Worm (Caenorhabditis elegans) whole organism, L3 larva: ENCODE results near the gene hacd-1.

Experiments used
- ZK546.5 ChIP-seq: sonication (generic microtip); optimal IDR thresholded peaks from 2 replicates; lab custom pipeline; 2017; ENCODE audit warnings: missing biosample characterization, missing genetic modification characterization
- ceh-82 ChIP-seq: fragments of 150-350 bp; optimal IDR thresholded peaks from 2 replicates; lab custom pipeline; 2014; ENCODE audit warnings: missing biosample characterization, missing genetic modification characterization
- egl-27 ChIP-seq: sonication (generic microtip); optimal IDR thresholded peaks from 4 replicates; lab custom pipeline; 2017; ENCODE audit warnings: missing biosample characterization, missing genetic modification reagents, missing genetic modification characterization
- elt-1 ChIP-seq: fragments of 150-350 bp; optimal IDR thresholded peaks from 2 replicates; lab custom pipeline; 2014; ENCODE audit warnings: missing biosample characterization, missing genetic modification characterization
- elt-3 ChIP-seq, 3 experiments: fragments of 150-350 bp in 1 of 3; sonication (generic microtip) in 2 of 3; optimal IDR thresholded peaks; 2 replicates in 2 of 3; 4 replicates in 1 of 3; lab custom pipeline; 2014 to 2017; ENCODE audit warnings: missing biosample characterization in 3 of 3, missing genetic modification characterization in 3 of 3
- fkh-10 ChIP-seq: sonication (generic microtip); optimal IDR thresholded peaks from 2 replicates; lab custom pipeline; 2017; ENCODE audit warnings: missing biosample characterization, missing genetic modification reagents, missing genetic modification characterization
- fkh-2 ChIP-seq: fragments of 150-350 bp; optimal IDR thresholded peaks from 2 replicates; lab custom pipeline; 2014; ENCODE audit warnings: missing biosample characterization, missing genetic modification reagents, missing genetic modification characterization
- nhr-11 ChIP-seq: fragments of 150-350 bp; optimal IDR thresholded peaks from 2 replicates; lab custom pipeline; 2014; ENCODE audit warnings: missing biosample characterization, missing genetic modification characterization
- nhr-237 ChIP-seq: fragments of 150-350 bp; optimal IDR thresholded peaks from 2 replicates; lab custom pipeline; 2014; ENCODE audit warnings: missing biosample characterization, missing genetic modification characterization
- nhr-67 ChIP-seq: fragments of 150-350 bp; optimal IDR thresholded peaks from 2 replicates; lab custom pipeline; 2014; ENCODE audit warnings: missing biosample characterization, missing genetic modification characterization
- nhr-76 ChIP-seq: fragments of 150-350 bp; sonication (generic microtip); optimal IDR thresholded peaks from 5 replicates; lab custom pipeline; 2014; ENCODE audit warnings: missing biosample characterization, missing genetic modification characterization
- pqm-1 ChIP-seq: fragments of 150-350 bp; optimal IDR thresholded peaks from 2 replicates; lab custom pipeline; 2017; ENCODE audit warnings: missing biosample characterization, missing genetic modification characterization, inconsistent platforms
- tbx-2 ChIP-seq: sonication (generic microtip); optimal IDR thresholded peaks from 2 replicates; lab custom pipeline; 2016; ENCODE audit warnings: mild to moderate bottlenecking, missing genetic modification characterization, missing compliant biosample characterization
- ztf-11 ChIP-seq: fragments of 150-350 bp; optimal IDR thresholded peaks from 2 replicates; lab custom pipeline; 2014; ENCODE audit warnings: missing biosample characterization, missing genetic modification characterization

- no peak for TF ChIP-seq fkh-10
- no peak for TF ChIP-seq nhr-11 (tag; lab: Kevin White, UChicago)
- TF ChIP-seq nhr-67 (tag; lab: Kevin White, UChicago) = no peak
- TF ChIP-seq ztf-11 (tag; lab: Kevin White, UChicago) = no peak
- TF ChIP-seq ceh-82 (tag; lab: Kevin White, UChicago) = no peak
- no peak for TF ChIP-seq fkh-2 (tag; lab: Kevin White, UChicago)
- no peak for TF ChIP-seq pqm-1 (tag; lab: Kevin White, UChicago)
- no peak for TF ChIP-seq tbx-2 (tag; lab: Kevin White, UChicago)
- no peak for TF ChIP-seq egl-27 (tag; lab: Kevin White, UChicago)
- no peak for TF ChIP-seq ZK546.5 (tag; lab: Kevin White, UChicago)
- TF ChIP-seq nhr-237 = no peak
- no peak for TF ChIP-seq elt-1 (tag; lab: Kevin White, UChicago)
- no peak for TF ChIP-seq nhr-76 (tag; lab: Kevin White, UChicago)
- TF ChIP-seq elt-3 (tag; optimal IDR thresholded peaks at IDR 0.05; lab: Kevin White, UChicago) = no peak
Measured at ce11 chrV:1416154-1416553, 44.0 kb upstream of the hacd-1 start.
